Worm (Caenorhabditis elegans) whole organism, L2 larva: ENCODE data around the gene sri-60.

Experiments
- F13H6.1 ChIP-seq: sonication (generic microtip); optimal IDR thresholded peaks from 2 replicates; lab custom pipeline; 2016; ENCODE audit warnings: missing genetic modification characterization, missing compliant biosample characterization
- ZK546.5 ChIP-seq: sonication (generic microtip); optimal IDR thresholded peaks from 2 replicates; lab custom pipeline; 2017; ENCODE audit warnings: missing biosample characterization, missing genetic modification characterization
- blmp-1 ChIP-seq: sonication (generic microtip); optimal IDR thresholded peaks from 2 replicates; lab custom pipeline; 2017; ENCODE audit warnings: missing genetic modification characterization, mild to moderate bottlenecking, missing compliant biosample characterization, antibody characterized with exemption, moderate library complexity; ENCODE audit not compliant: insufficient read depth
- fos-1 ChIP-seq: fragments of 150-350 bp; optimal IDR thresholded peaks from 2 replicates; lab custom pipeline; 2014; ENCODE audit warnings: missing biosample characterization, missing genetic modification characterization
- lsy-2 ChIP-seq, 2 experiments: fragments of 150-350 bp in 1 of 2; sonication (generic microtip) in 1 of 2; optimal IDR thresholded peaks; 2 replicates each; lab custom pipeline; 2014 to 2017; ENCODE audit warnings: missing biosample characterization in 2 of 2, missing genetic modification characterization in 2 of 2
- nhr-11 ChIP-seq: fragments of 150-350 bp; optimal IDR thresholded peaks from 2 replicates; lab custom pipeline; 2014; ENCODE audit warnings: missing biosample characterization, missing genetic modification characterization
- nhr-12 ChIP-seq: fragments of 150-350 bp; optimal IDR thresholded peaks from 2 replicates; lab custom pipeline; 2014; ENCODE audit warnings: missing biosample characterization, missing genetic modification characterization
- nhr-77 ChIP-seq: fragments of 150-350 bp; optimal IDR thresholded peaks from 2 replicates; lab custom pipeline; 2014; ENCODE audit warnings: missing biosample characterization, missing genetic modification characterization
- zag-1 ChIP-seq: fragments of 150-350 bp; optimal IDR thresholded peaks from 2 replicates; lab custom pipeline; 2014; ENCODE audit warnings: missing biosample characterization, missing genetic modification characterization
- ztf-11 ChIP-seq: sonication (generic microtip); optimal IDR thresholded peaks from 2 replicates; lab custom pipeline; 2017; ENCODE audit warnings: missing biosample characterization, missing genetic modification characterization

DNA sequence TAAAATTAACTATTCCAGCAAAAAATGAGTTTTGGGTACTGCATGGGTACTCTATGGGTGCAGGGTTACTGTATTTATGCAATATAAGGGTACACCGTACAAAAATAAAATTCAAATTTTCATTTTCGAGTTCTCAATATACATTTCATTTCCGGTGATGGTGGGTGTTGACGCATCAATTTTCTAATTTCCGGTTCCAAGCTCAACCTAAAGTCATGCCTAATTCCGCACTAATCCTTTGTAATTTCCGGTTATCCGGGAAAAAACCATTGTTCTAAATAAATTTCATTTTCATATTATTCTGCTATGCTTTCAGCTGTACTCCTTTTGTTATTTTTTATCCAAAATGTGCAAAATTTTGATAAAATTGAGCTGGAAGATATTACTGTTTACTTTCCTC is 43.3 kb downstream of the sri-60 start, which contains the start of gene gcy-21:
- TF ChIP-seq blmp-1 (tag; lab: Kevin White, UChicago) (no peak), nhr-77 (tag; lab: Kevin White, UChicago) (no peak), ZK546.5 (tag; lab: Kevin White, UChicago) (no peak), F13H6.1 (tag; lab: Kevin White, UChicago) (no peak), nhr-12 (no peak), ztf-11 (no peak), zag-1 (tag; lab: Kevin White, UChicago) (no peak), lsy-2 (tag; optimal IDR thresholded peaks at IDR 0.05; lab: Kevin White, UChicago) (no peak), nhr-11 (tag; lab: Kevin White, UChicago) (no peak), fos-1 (tag; lab: Kevin White, UChicago) (no peak)
